Fruit fly (Drosophila melanogaster): ENCODE measurements around the gene Srlp.
A peak's percentile ranks its signal among the peaks of the same experiment; 100 is the strongest.

Srlp gene

DNA sequence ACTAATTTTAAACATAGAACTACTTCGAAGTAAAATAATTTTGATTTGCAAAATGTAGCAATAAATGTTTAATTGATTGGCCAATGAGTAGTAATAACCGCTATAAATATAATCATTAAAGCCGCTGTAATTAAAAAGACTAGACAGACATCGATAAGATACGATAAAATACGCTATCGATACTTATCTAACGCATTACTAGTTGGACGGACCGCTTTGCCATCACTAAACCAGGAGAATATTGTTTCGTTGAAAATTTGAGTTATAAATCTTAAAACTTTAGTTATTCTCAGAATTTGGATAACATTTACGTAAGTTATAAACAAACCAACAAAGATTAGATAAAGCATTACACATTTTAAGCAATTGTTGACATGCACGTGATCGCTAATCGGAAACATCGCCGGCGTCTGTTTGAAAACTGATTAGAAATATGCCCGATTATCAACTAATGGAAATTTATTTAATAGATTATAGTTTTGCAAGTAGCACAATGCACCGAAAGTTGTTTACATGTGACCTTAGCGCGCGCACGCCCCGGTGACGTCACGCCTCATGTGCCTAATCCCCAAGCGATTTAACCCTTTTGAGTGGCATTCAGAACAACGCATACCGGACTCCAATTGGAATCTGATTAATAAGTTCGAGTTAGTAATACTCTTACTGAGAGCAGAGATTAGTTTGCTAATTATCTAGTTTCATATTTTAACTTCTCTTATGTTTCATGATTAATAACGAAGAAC lies 5.7 kb downstream of the Srlp start, which contains the start of gene Desat1 (continued):
- TF ChIP-seq CG6765 (GFP tag; optimal IDR thresholded peaks at IDR 0.05) = peak; percentile 14
- TF ChIP-seq gcm (GFP tag; optimal IDR thresholded peaks at IDR 0.05) = peak; percentile 27
- no peak for TF ChIP-seq klu (GFP tag; IDR thresholded peaks at IDR 0.05)
- peak; percentile 89; the same call in 3 of the 4 replicates for TF ChIP-seq chinmo (GFP tag; IDR thresholded peaks at IDR 0.05; ENCODE audit: partially characterized antibody)
- peak; percentile 50 for TF ChIP-seq CG10267 (tag; optimal IDR thresholded peaks at IDR 0.05)
- TF ChIP-seq nerfin-2 (GFP tag; IDR thresholded peaks at IDR 0.05; ENCODE audit: partially characterized antibody) = peak; percentile 77
- no peak for TF ChIP-seq CG5180 (GFP tag; optimal IDR thresholded peaks at IDR 0.05)
- TF ChIP-seq CG31388 (GFP tag; optimal IDR thresholded peaks at IDR 0.05) = no peak
- peak; percentile 6 for TF ChIP-seq gro (GFP tag; optimal IDR thresholded peaks at IDR 0.05)
- TF ChIP-seq CG10366 (GFP tag; IDR thresholded peaks at IDR 0.05) = no peak
- TF ChIP-seq ken (GFP tag; IDR thresholded peaks at IDR 0.05) = no peak
- peak; percentile 89 for TF ChIP-seq HLH4C (GFP tag; IDR thresholded peaks at IDR 0.05; ENCODE audit: partially characterized antibody)
- TF ChIP-seq Dp (GFP tag; optimal IDR thresholded peaks at IDR 0.05) = peak; percentile 58
- no peak for TF ChIP-seq al (GFP tag; IDR thresholded peaks at IDR 0.05)
- peak; percentile 41 for TF ChIP-seq CG15514 (GFP tag; optimal IDR thresholded peaks at IDR 0.05)
- peak; percentile 82 for TF ChIP-seq inv (GFP tag; IDR thresholded peaks at IDR 0.05; ENCODE audit: partially characterized antibody)
- peak; percentile 23 for TF ChIP-seq CG33557 (GFP tag; optimal IDR thresholded peaks at IDR 0.05)
- TF ChIP-seq CG8290 (GFP tag; optimal IDR thresholded peaks at IDR 0.05) = peak; percentile 26
- peak in 1 of 2 experiments; percentile 18 for TF ChIP-seq CG8290 (tag; optimal IDR thresholded peaks at IDR 0.05)
- peak; percentile 86 for TF ChIP-seq ato (GFP tag; IDR thresholded peaks at IDR 0.05; ENCODE audit: partially characterized antibody)
- peak; percentile 93 for TF ChIP-seq Sry-δ (GFP tag; optimal IDR thresholded peaks at IDR 0.05)
- TF ChIP-seq CG13287 (GFP tag; IDR thresholded peaks at IDR 0.05; ENCODE audit: partially characterized antibody) = peak; percentile 94
- peak; percentile 74 for TF ChIP-seq CG34376 (GFP tag; optimal IDR thresholded peaks at IDR 0.05)
- peak; percentile 9; the same call in 1 of the 2 replicates for TF ChIP-seq NFAT (GFP tag; IDR thresholded peaks at IDR 0.05)
- no peak for TF ChIP-seq Neu2 (GFP tag; optimal IDR thresholded peaks at IDR 0.05; ENCODE audit: borderline replicate concordance)
- TF ChIP-seq grn (GFP tag; optimal IDR thresholded peaks at IDR 0.05) = no peak
- TF ChIP-seq CG10565 (GFP tag; optimal IDR thresholded peaks at IDR 0.05) = no peak
- TF ChIP-seq grau (tag; optimal IDR thresholded peaks at IDR 0.05) = peak; percentile 16
- TF ChIP-seq unc-4 (GFP tag; IDR thresholded peaks at IDR 0.05; ENCODE audit: partially characterized antibody) = peak; percentile 93
- TF ChIP-seq CG14710 (tag; optimal IDR thresholded peaks at IDR 0.05) = peak; percentile 59
- TF ChIP-seq CG2120 (GFP tag; optimal IDR thresholded peaks at IDR 0.05) = peak; percentile 51
- TF ChIP-seq Doc3 (GFP tag; IDR thresholded peaks at IDR 0.05; ENCODE audit: partially characterized antibody) = peak; percentile 90
- TF ChIP-seq CG13624 (GFP tag; optimal IDR thresholded peaks at IDR 0.05) = peak; percentile 29
- TF ChIP-seq CHES-1-like (GFP tag; optimal IDR thresholded peaks at IDR 0.05) = peak; percentile 5
- TF ChIP-seq BEAF-32 (GFP tag; optimal IDR thresholded peaks at IDR 0.05) = peak; percentile 88

DNA sequence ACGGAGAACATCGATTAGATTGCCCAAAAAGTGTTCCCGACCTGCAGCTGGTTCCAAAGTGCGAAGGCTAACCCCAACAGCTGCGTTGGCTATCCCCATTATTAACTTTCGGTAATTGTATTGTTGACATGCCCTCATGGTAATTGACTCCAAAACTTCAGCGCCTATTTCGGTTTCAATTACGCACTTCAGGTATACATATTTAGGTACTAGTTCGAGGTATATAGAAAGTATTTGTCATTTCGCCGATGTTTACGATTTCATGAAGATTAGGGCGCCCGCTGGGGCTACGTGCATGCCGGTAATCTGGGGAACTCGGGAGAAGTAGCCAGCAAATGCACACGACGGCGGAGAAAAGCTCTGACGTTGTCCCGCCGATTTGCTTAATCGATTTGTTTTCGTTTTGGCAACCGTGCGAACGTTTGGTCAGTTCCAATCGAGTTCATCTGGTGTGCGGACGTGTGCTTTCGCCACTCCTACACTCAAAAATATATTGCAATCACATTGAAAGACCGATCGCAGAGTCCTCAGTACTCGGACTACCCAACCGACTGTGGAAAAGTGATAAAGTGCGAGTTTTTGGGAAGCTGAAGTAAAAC lies 7.2 kb downstream of the Srlp start:
- TF ChIP-seq ato (GFP tag; IDR thresholded peaks at IDR 0.05; ENCODE audit: partially characterized antibody) (no peak), Bteb2 (GFP tag; optimal IDR thresholded peaks at IDR 0.05) (no peak), ERR (GFP tag; optimal IDR thresholded peaks at IDR 0.05) (no peak), az2 (GFP tag; optimal IDR thresholded peaks at IDR 0.05) (no peak), CG16779 (GFP tag; IDR thresholded peaks at IDR 0.05) (no peak), CG32532 (GFP tag; IDR thresholded peaks at IDR 0.05) (peak; percentile 20; the same call in 1 of the 2 replicates), Oaz (GFP tag; IDR thresholded peaks at IDR 0.05) (no peak), fd96Cb (tag; optimal IDR thresholded peaks at IDR 0.05) (no peak), CG12219 (GFP tag; optimal IDR thresholded peaks at IDR 0.05) (no peak), prd (optimal IDR thresholded peaks at IDR 0.05) (no peak), prd (GFP tag; IDR thresholded peaks at IDR 0.05) (no peak), ci (GFP tag; IDR thresholded peaks at IDR 0.05) (no peak), CG3163 (GFP tag; optimal IDR thresholded peaks at IDR 0.05) (no peak), stc (GFP tag; IDR thresholded peaks at IDR 0.05) (no peak), Awh (GFP tag; IDR thresholded peaks at IDR 0.05) (no peak), C15 (GFP tag; IDR thresholded peaks at IDR 0.05) (no peak)
